Worm (Caenorhabditis elegans): ENCODE measurements around the gene F53A9.9.

DNA sequence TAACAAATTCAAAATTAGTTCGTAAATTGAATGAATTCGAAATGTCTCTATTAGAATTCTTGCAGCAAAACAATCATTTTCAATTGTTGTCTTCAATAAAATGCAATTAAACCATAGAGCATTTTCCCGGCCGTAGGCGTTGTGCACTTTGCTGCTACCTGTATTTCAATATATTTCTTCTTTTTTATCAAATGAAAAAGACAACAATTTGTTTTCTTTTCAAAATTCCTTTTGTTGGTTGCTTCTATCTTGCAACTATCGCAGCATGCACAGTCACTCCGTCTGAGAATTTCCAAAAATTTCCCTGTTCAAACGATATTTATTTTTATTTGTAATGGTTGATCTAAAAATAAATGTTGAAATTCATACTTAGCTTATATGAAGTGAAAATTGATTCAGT is 45.4 kb downstream of the F53A9.9 start:
- TF ChIP-seq mxl-2 (GFP tag; conservative IDR thresholded peaks at IDR 0.05) (no peak), ztf-11 (tag; optimal IDR thresholded peaks at IDR 0.05) (no peak), unc-39 (tag; optimal IDR thresholded peaks at IDR 0.05) (no peak), hlh-11 (tag; optimal IDR thresholded peaks at IDR 0.05) (no peak), tra-1 (GFP tag; IDR thresholded peaks at IDR 0.05) (no peak), dmd-9 (GFP tag; IDR thresholded peaks at IDR 0.05) (no peak), pha-4 (GFP tag; IDR thresholded peaks at IDR 0.05) (no peak), pha-4 (tag; optimal IDR thresholded peaks at IDR 0.05) (no peak), snpc-4 (tag; optimal IDR thresholded peaks at IDR 0.05) (no peak), lin-15B (tag; optimal IDR thresholded peaks at IDR 0.05) (no peak), T20F7.1 (GFP tag; optimal IDR thresholded peaks at IDR 0.05) (no peak), ZK546.5 (tag; optimal IDR thresholded peaks at IDR 0.05) (no peak), unc-62 (GFP tag; optimal IDR thresholded peaks at IDR 0.05 in 1 of 2) (peak in 1 of 2 experiments; percentile 93), unc-62 (tag; optimal IDR thresholded peaks at IDR 0.05) (no peak), ama-1 (optimal IDR thresholded peaks at IDR 0.05) (no peak)

All from whole organism, L4 larva.